Fruit fly (Drosophila melanogaster) whole organism, pupa: ENCODE results near the gene Srg3.
A peak's percentile ranks its signal among the peaks of the same experiment; 100 is the strongest.

Experiments
- CG10348 ChIP-seq: fragments of 200-800 bp; sonication (Bioruptor generic); IDR thresholded peaks from 2 replicates; pipeline ENCODE4 v1.3.6; 2022; ENCODE audit warnings: missing biosample characterization, missing genetic modification characterization
- CG12605 ChIP-seq: fragments of 200-800 bp; sonication (Bioruptor generic); IDR thresholded peaks from 2 replicates; pipeline ENCODE4 v1.3.6; 2022; ENCODE audit warnings: missing biosample characterization, missing genetic modification characterization
- CG13204 ChIP-seq: fragments of 200-800 bp; sonication (Bioruptor generic); optimal IDR thresholded peaks from 2 replicates; lab custom pipeline; 2018; ENCODE audit warnings: missing biosample characterization, mild to moderate bottlenecking, missing genetic modification characterization, moderate library complexity
- CG14655 ChIP-seq: fragments of 200-800 bp; sonication (Bioruptor generic); optimal IDR thresholded peaks from 3 replicates; lab custom pipeline; 2017; ENCODE audit warnings: mild to moderate bottlenecking, missing biosample characterization, missing genetic modification reagents, missing genetic modification characterization
- CG15710 ChIP-seq: fragments of 200-800 bp; sonication (Bioruptor generic); optimal IDR thresholded peaks from 2 replicates; lab custom pipeline; 2018; ENCODE audit warnings: missing biosample characterization, mild to moderate bottlenecking, missing genetic modification characterization, moderate library complexity
- CG17806 ChIP-seq: fragments of 200-800 bp; sonication (Bioruptor generic); optimal IDR thresholded peaks from 2 replicates; lab custom pipeline; 2018; ENCODE audit warnings: missing biosample characterization, mild to moderate bottlenecking, missing genetic modification characterization, moderate library complexity
- CG32121 ChIP-seq: fragments of 200-800 bp; sonication (Bioruptor generic); IDR thresholded peaks from 2 replicates; pipeline ENCODE4 v1.3.6; 2022; ENCODE audit warnings: missing biosample characterization, missing genetic modification characterization
- CG34367 ChIP-seq: fragments of 200-800 bp; sonication (Bioruptor generic); optimal IDR thresholded peaks from 2 replicates; lab custom pipeline; 2018; ENCODE audit warnings: missing biosample characterization, mild to moderate bottlenecking, missing genetic modification characterization
- CG4496 ChIP-seq: fragments of 200-800 bp; sonication (Bioruptor generic); IDR thresholded peaks from 3 replicates; pipeline ENCODE4 v1.3.6; 2022; ENCODE audit warnings: missing biosample characterization, missing genetic modification characterization
- CG8159 ChIP-seq: fragments of 200-800 bp; sonication (Bioruptor generic); optimal IDR thresholded peaks from 3 replicates; lab custom pipeline; 2018; ENCODE audit warnings: missing biosample characterization, mild to moderate bottlenecking, missing genetic modification characterization, moderate library complexity
- CG8301 ChIP-seq: fragments of 200-800 bp; sonication (Bioruptor generic); optimal IDR thresholded peaks from 2 replicates; lab custom pipeline; 2018; ENCODE audit warnings: missing biosample characterization, mild to moderate bottlenecking, missing genetic modification characterization
- CG9948 ChIP-seq: fragments of 200-800 bp; sonication (Bioruptor generic); optimal IDR thresholded peaks from 2 replicates; lab custom pipeline; 2018; ENCODE audit warnings: missing biosample characterization, mild to moderate bottlenecking, missing genetic modification characterization, moderate library complexity
- D1 ChIP-seq: fragments of 200-800 bp; sonication (Bioruptor generic); optimal IDR thresholded peaks from 2 replicates; lab custom pipeline; 2018; ENCODE audit warnings: missing biosample characterization, mild to moderate bottlenecking, missing genetic modification characterization, moderate library complexity
- EcR ChIP-seq: fragments of 200-800 bp; sonication (Bioruptor generic); optimal IDR thresholded peaks from 3 replicates; lab custom pipeline; 2019; ENCODE audit warnings: missing biosample characterization, missing genetic modification characterization, mild to moderate bottlenecking, moderate library complexity, missing genetic modification reagents
- Ets98B ChIP-seq: fragments of 200-800 bp; sonication (Bioruptor generic); IDR thresholded peaks from 2 replicates; pipeline ENCODE4 v1.3.6; 2022; ENCODE audit warnings: missing biosample characterization, missing genetic modification characterization
- Pif1A ChIP-seq: fragments of 200-800 bp; sonication (Bioruptor generic); optimal IDR thresholded peaks from 3 replicates; lab custom pipeline; 2016; ENCODE audit warnings: missing biosample characterization, missing genetic modification characterization
- Pif1B ChIP-seq: fragments of 200-800 bp; sonication (Bioruptor generic); optimal IDR thresholded peaks from 3 replicates; lab custom pipeline; 2016; ENCODE audit warnings: missing biosample characterization, missing genetic modification characterization
- Snoo ChIP-seq: fragments of 200-800 bp; sonication (Bioruptor generic); optimal IDR thresholded peaks from 3 replicates; lab custom pipeline; 2017; ENCODE audit warnings: missing biosample characterization, mild to moderate bottlenecking, missing genetic modification characterization, inconsistent platforms
- fd96Ca ChIP-seq: fragments of 200-800 bp; sonication (Bioruptor generic); IDR thresholded peaks from 3 replicates; pipeline ENCODE4 v1.3.6; 2022; ENCODE audit warnings: missing biosample characterization, missing genetic modification characterization
- gl ChIP-seq: fragments of 200-800 bp; sonication (Bioruptor generic); optimal IDR thresholded peaks from 2 replicates; lab custom pipeline; 2018; ENCODE audit warnings: missing biosample characterization, mild to moderate bottlenecking, missing genetic modification characterization
- rn ChIP-seq: fragments of 200-800 bp; sonication (Bioruptor generic); IDR thresholded peaks from 2 replicates; pipeline ENCODE4 v1.3.6; 2022; ENCODE audit warnings: missing biosample characterization, missing genetic modification characterization

Srg3 gene

dm6 chr3L:9461670-9462246 is 18.7 kb downstream of the Srg3 start:
- peak; percentile 7 for TF ChIP-seq CG9948
- TF ChIP-seq EcR, result peak; percentile 81
- no peak for TF ChIP-seq CG12605
- no peak for TF ChIP-seq Snoo (tag; lab: Kevin White, UChicago)
- TF ChIP-seq CG32121 (GFP tag; lab: Robert Waterston, UW), result peak; percentile 36
- TF ChIP-seq CG15710 (tag; lab: Kevin White, UChicago), result no peak
- TF ChIP-seq D1, result no peak
- TF ChIP-seq CG10348 (GFP tag; lab: Robert Waterston, UW), result no peak
- no peak for TF ChIP-seq Pif1A (GFP tag; lab: Kevin White, UChicago)
- no peak for TF ChIP-seq Pif1B (GFP tag; lab: Kevin White, UChicago)
- TF ChIP-seq fd96Ca, result peak; percentile 47; the same call in 2 of the 3 replicates
- TF ChIP-seq CG4496 (GFP tag; lab: Robert Waterston, UW), result peak; percentile 69; the same call in 2 of the 3 replicates
- no peak for TF ChIP-seq CG13204 (GFP tag; lab: Kevin White, UChicago)
- no peak for TF ChIP-seq CG14655
- TF ChIP-seq CG34367 (tag; lab: Kevin White, UChicago), result peak; percentile 36
- no peak for TF ChIP-seq CG8301 (tag; lab: Kevin White, UChicago)
- 0 out of 2 replicates have a peak, but pooled peaks have one; percentile 28 for TF ChIP-seq rn (GFP tag; lab: Robert Waterston, UW)
- no peak for TF ChIP-seq CG8159
- TF ChIP-seq Ets98B (GFP tag; lab: Robert Waterston, UW), result no peak
- no peak for TF ChIP-seq gl
- peak; percentile 30 for TF ChIP-seq CG17806 (tag; lab: Kevin White, UChicago)
- TF ChIP-seq, all 21 proteins: peak for 8

- TF ChIP-seq Ets98B (GFP tag; lab: Robert Waterston, UW) (peak; percentile 91), CG14655 (peak; percentile 96), Snoo (tag; lab: Kevin White, UChicago) (peak; percentile 89), CG32121 (GFP tag; lab: Robert Waterston, UW) (peak; percentile 90), CG15710 (tag; lab: Kevin White, UChicago) (peak; percentile 91), EcR (no peak), rn (GFP tag; lab: Robert Waterston, UW) (no peak), Pif1A (GFP tag; lab: Kevin White, UChicago) (peak; percentile 94), CG4496 (GFP tag; lab: Robert Waterston, UW) (peak; percentile 92), Pif1B (GFP tag; lab: Kevin White, UChicago) (peak; percentile 87), fd96Ca (no peak), CG8159 (peak; percentile 94), gl (peak; percentile 62), CG10348 (GFP tag; lab: Robert Waterston, UW) (peak; percentile 52; the same call in 1 of the 2 replicates), CG13204 (GFP tag; lab: Kevin White, UChicago) (peak; percentile 49), CG8301 (tag; lab: Kevin White, UChicago) (peak; percentile 96), CG17806 (tag; lab: Kevin White, UChicago) (peak; percentile 90), CG9948 (peak; percentile 88), D1 (peak; percentile 93), CG12605 (peak; percentile 66), CG34367 (tag; lab: Kevin White, UChicago) (peak; percentile 90)
These were observed 19.3 kb downstream of the Srg3 start for dm6 chr3L:9462247-9462769.

dm6 chr3L:9462794-9463193 is 19.8 kb downstream of the Srg3 start:
- TF ChIP-seq EcR (peak; percentile 21), CG32121 (GFP tag; lab: Robert Waterston, UW) (no peak), CG34367 (tag; lab: Kevin White, UChicago) (peak; percentile 54), CG15710 (tag; lab: Kevin White, UChicago) (peak; percentile 42), D1 (no peak), fd96Ca (0 out of 3 replicates have a peak, but pooled peaks have one; percentile 13), CG10348 (GFP tag; lab: Robert Waterston, UW) (no peak), CG8159 (peak; percentile 41), Pif1B (GFP tag; lab: Kevin White, UChicago) (no peak), Ets98B (GFP tag; lab: Robert Waterston, UW) (no peak), CG17806 (tag; lab: Kevin White, UChicago) (peak; percentile 46), CG12605 (peak; percentile 58; the same call in 1 of the 2 replicates), CG8301 (tag; lab: Kevin White, UChicago) (no peak), CG9948 (peak; percentile 6), rn (GFP tag; lab: Robert Waterston, UW) (no peak), CG4496 (GFP tag; lab: Robert Waterston, UW) (0 out of 3 replicates have a peak, but pooled peaks have one; percentile 10), CG13204 (GFP tag; lab: Kevin White, UChicago) (peak; percentile 91), gl (peak; percentile 82), Snoo (tag; lab: Kevin White, UChicago) (no peak), CG14655 (no peak), Pif1A (GFP tag; lab: Kevin White, UChicago) (peak; percentile 17)
- TF ChIP-seq, all 21 proteins: peak for 12

- TF ChIP-seq rn (GFP tag; lab: Robert Waterston, UW) (no peak), CG17806 (tag; lab: Kevin White, UChicago) (no peak), gl (no peak), fd96Ca (no peak), CG10348 (GFP tag; lab: Robert Waterston, UW) (no peak), Snoo (tag; lab: Kevin White, UChicago) (no peak), CG9948 (no peak), Ets98B (GFP tag; lab: Robert Waterston, UW) (no peak), CG13204 (GFP tag; lab: Kevin White, UChicago) (no peak)
These were observed 22.7 kb downstream of the Srg3 start for dm6 chr3L:9465652-9466244.

- TF ChIP-seq rn (GFP tag; lab: Robert Waterston, UW) (no peak), Pif1B (GFP tag; lab: Kevin White, UChicago) (no peak), CG15710 (tag; lab: Kevin White, UChicago) (peak; percentile 7), EcR (no peak), CG8301 (tag; lab: Kevin White, UChicago) (peak; percentile 1), CG34367 (tag; lab: Kevin White, UChicago) (no peak), CG4496 (GFP tag; lab: Robert Waterston, UW) (no peak), CG9948 (peak; percentile 34), CG10348 (GFP tag; lab: Robert Waterston, UW) (no peak), D1 (no peak), Snoo (tag; lab: Kevin White, UChicago) (no peak), CG8159 (peak; percentile 50), CG14655 (peak; percentile 41), gl (no peak), CG17806 (tag; lab: Kevin White, UChicago) (peak; percentile 26), fd96Ca (no peak)
These were observed 23.6 kb downstream of the Srg3 start for dm6 chr3L:9466595-9466994.
